Fruit fly (Drosophila melanogaster): Measurements from ENCODE around the gene nej.

Gene nej

DNA sequence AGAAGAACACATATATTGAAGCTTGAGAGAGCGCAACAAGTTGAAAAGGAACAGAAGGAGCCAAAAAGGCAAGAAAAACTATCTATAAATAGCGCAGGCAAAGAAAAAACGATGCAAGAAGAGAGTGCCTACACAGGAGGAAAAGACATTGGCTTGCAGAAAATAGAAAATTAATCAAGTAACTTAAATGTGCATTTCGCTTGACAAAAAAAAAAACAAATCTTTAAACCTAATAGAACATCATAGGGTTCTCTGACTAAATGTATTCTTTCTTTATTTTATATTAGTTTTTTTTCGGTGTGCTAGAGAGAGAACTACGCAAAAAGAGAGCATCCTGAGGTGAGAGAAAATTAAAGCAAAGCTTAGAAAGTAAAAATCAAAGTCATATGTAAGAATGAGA is 36.8 kb downstream of the nej start (continued):
- TF ChIP-seq scrt (GFP tag; optimal IDR thresholded peaks at IDR 0.05) (no peak), onecut (GFP tag; IDR thresholded peaks at IDR 0.05) (no peak), CG43689 (GFP tag; IDR thresholded peaks at IDR 0.05) (no peak), HHEX (GFP tag; optimal IDR thresholded peaks at IDR 0.05) (no peak), CG31441 (GFP tag; IDR thresholded peaks at IDR 0.05) (peak; percentile 45; the same call in 1 of the 2 replicates), pho (GFP tag; optimal IDR thresholded peaks at IDR 0.05) (no peak), MESR4 (GFP tag; optimal IDR thresholded peaks at IDR 0.05) (no peak), CG3726 (GFP tag; IDR thresholded peaks at IDR 0.05) (no peak), ERR (GFP tag; optimal IDR thresholded peaks at IDR 0.05) (no peak), CG11247 (GFP tag; IDR thresholded peaks at IDR 0.05) (no peak), CG6765 (GFP tag; optimal IDR thresholded peaks at IDR 0.05) (no peak), CG15073 (GFP tag; optimal IDR thresholded peaks at IDR 0.05) (no peak), trem (tag; optimal IDR thresholded peaks at IDR 0.05) (no peak), CG10147 (GFP tag; optimal IDR thresholded peaks at IDR 0.05) (no peak), CG7963 (GFP tag; IDR thresholded peaks at IDR 0.05; ENCODE audit: partially characterized antibody) (no peak), CG4617 (GFP tag; optimal IDR thresholded peaks at IDR 0.05; ENCODE audit: borderline replicate concordance) (no peak), slou (GFP tag; optimal IDR thresholded peaks at IDR 0.05) (no peak), CG7928 (GFP tag; optimal IDR thresholded peaks at IDR 0.05) (no peak), CG15514 (GFP tag; optimal IDR thresholded peaks at IDR 0.05) (no peak), CG10654 (GFP tag; optimal IDR thresholded peaks at IDR 0.05) (peak; percentile 17), fd96Cb (tag; optimal IDR thresholded peaks at IDR 0.05) (peak; percentile 57), CG15696 (tag; optimal IDR thresholded peaks at IDR 0.05) (peak; percentile 36), Dek (tag; optimal IDR thresholded peaks at IDR 0.05) (no peak), CG14050 (GFP tag; IDR thresholded peaks at IDR 0.05) (no peak), br (optimal IDR thresholded peaks at IDR 0.05) (no peak), CG31365 (tag; optimal IDR thresholded peaks at IDR 0.05) (no peak), C15 (GFP tag; IDR thresholded peaks at IDR 0.05) (no peak), CG11696 (GFP tag; IDR thresholded peaks at IDR 0.05) (no peak), Hr39 (optimal IDR thresholded peaks at IDR 0.05) (no peak), Dbx (GFP tag; IDR thresholded peaks at IDR 0.05) (no peak), Fer1 (GFP tag; optimal IDR thresholded peaks at IDR 0.05) (no peak), cad (GFP tag; optimal IDR thresholded peaks at IDR 0.05) (no peak), cato (GFP tag; optimal IDR thresholded peaks at IDR 0.05; ENCODE audit: borderline replicate concordance) (no peak), Hr3 (GFP tag; optimal IDR thresholded peaks at IDR 0.05) (peak; percentile 27), Sox100B (GFP tag; optimal IDR thresholded peaks at IDR 0.05) (peak; percentile 7), Usf (GFP tag; optimal IDR thresholded peaks at IDR 0.05) (no peak), hth (optimal IDR thresholded peaks at IDR 0.05) (no peak), Fer3 (tag; optimal IDR thresholded peaks at IDR 0.05) (no peak), chn (GFP tag; optimal IDR thresholded peaks at IDR 0.05) (peak; percentile 19), lbe (GFP tag; optimal IDR thresholded peaks at IDR 0.05) (no peak), croc (GFP tag; conservative IDR thresholded peaks at IDR 0.05) (peak; percentile 52; the same call in 2 of the 3 replicates), inv (GFP tag; IDR thresholded peaks at IDR 0.05; ENCODE audit: partially characterized antibody) (no peak), CG8765 (GFP tag; IDR thresholded peaks at IDR 0.05) (no peak), hbn (GFP tag; IDR thresholded peaks at IDR 0.05; ENCODE audit: partially characterized antibody) (no peak), CG31224 (GFP tag; IDR thresholded peaks at IDR 0.05) (no peak), CG11456 (GFP tag; IDR thresholded peaks at IDR 0.05) (no peak), Hr78 (GFP tag; optimal IDR thresholded peaks at IDR 0.05) (no peak), Ssrp (tag; optimal IDR thresholded peaks at IDR 0.05) (peak; percentile 62), sd (tag; optimal IDR thresholded peaks at IDR 0.05) (no peak), CG1832 (GFP tag; optimal IDR thresholded peaks at IDR 0.05) (no peak), CG12769 (tag; optimal IDR thresholded peaks at IDR 0.05) (no peak), grn (GFP tag; optimal IDR thresholded peaks at IDR 0.05) (no peak)

All from whole organism, embryonic.